Worm (Caenorhabditis elegans) whole organism, midembryonic: Measurements from ENCODE around the gene ccr-4.

Experiments used
- T22C8.4 ChIP-seq: fragments of 200-800 bp; sonication (Bioruptor generic); IDR thresholded peaks from 2 replicates; pipeline ENCODE4 v1.3.6; 2022; ENCODE audit warnings: missing genetic modification characterization, missing compliant biosample characterization
- cog-1 ChIP-seq: sonication (generic microtip); optimal IDR thresholded peaks from 2 replicates; lab custom pipeline; 2016; ENCODE audit warnings: missing genetic modification characterization, missing compliant biosample characterization
- flt-1 ChIP-seq: fragments of 200-800 bp; sonication (Bioruptor generic); IDR thresholded peaks from 2 replicates; pipeline ENCODE4 v1.3.6; 2022; ENCODE audit warnings: missing genetic modification characterization, missing compliant biosample characterization
- klf-2 ChIP-seq: fragments of 200-800 bp; sonication (Bioruptor generic); conservative IDR thresholded peaks from 2 replicates; pipeline ENCODE4 v1.3.6; 2022; ENCODE audit warnings: missing genetic modification reagents, missing genetic modification characterization, missing compliant biosample characterization
- med-1 ChIP-seq: sonication (generic microtip); optimal IDR thresholded peaks from 2 replicates; lab custom pipeline; 2017; ENCODE audit warnings: missing genetic modification characterization, mild to moderate bottlenecking, missing compliant biosample characterization, antibody characterized with exemption, missing genetic modification reagents; ENCODE audit not compliant: insufficient read depth
- tab-1 ChIP-seq: fragments of 200-800 bp; sonication (Bioruptor generic); IDR thresholded peaks from 2 replicates; pipeline ENCODE4 v1.3.6; 2022; ENCODE audit warnings: missing genetic modification characterization, missing compliant biosample characterization
- ztf-23 ChIP-seq: fragments of 200-800 bp; sonication (Bioruptor generic); IDR thresholded peaks from 2 replicates; pipeline ENCODE4 v1.3.6; 2022; ENCODE audit warnings: missing genetic modification reagents, missing genetic modification characterization, missing compliant biosample characterization
- ztf-29 ChIP-seq: fragments of 200-800 bp; sonication (Bioruptor generic); IDR thresholded peaks from 2 replicates; pipeline ENCODE4 v1.3.6; 2022; ENCODE audit warnings: missing genetic modification reagents, missing genetic modification characterization, missing compliant biosample characterization

- no peak for TF ChIP-seq ztf-23 (GFP tag; lab: Robert Waterston, UW)
- no peak for TF ChIP-seq T22C8.4 (GFP tag; lab: Robert Waterston, UW)
- TF ChIP-seq ztf-29 (GFP tag; lab: Robert Waterston, UW), result no peak
- TF ChIP-seq med-1 (GFP tag; lab: Kevin White, UChicago), result no peak
- no peak for TF ChIP-seq tab-1 (GFP tag; lab: Robert Waterston, UW)
- TF ChIP-seq klf-2 (GFP tag; lab: Robert Waterston, UW), result no peak
- no peak for TF ChIP-seq cog-1
- no peak for TF ChIP-seq flt-1 (GFP tag; lab: Robert Waterston, UW)
These were observed 42.1 kb downstream of the ccr-4 start for ce11 chrIV:12403440-12403839.
